Fruit fly (Drosophila melanogaster) whole organism, prepupa: ENCODE results near the gene Taf12.

Experiments
- Blimp-1 ChIP-seq: fragments of 200-800 bp; sonication (Bioruptor generic); optimal IDR thresholded peaks from 3 replicates; lab custom pipeline; 2017; ENCODE audit warnings: missing biosample characterization, missing genetic modification characterization, mild to moderate bottlenecking, moderate library complexity, missing genetic modification reagents
- CG10631 ChIP-seq: fragments of 200-800 bp; sonication (Bioruptor generic); optimal IDR thresholded peaks from 2 replicates; lab custom pipeline; 2016; ENCODE audit warnings: missing biosample characterization, missing genetic modification characterization
- CG10669 ChIP-seq: fragments of 200-800 bp; sonication (Bioruptor generic); optimal IDR thresholded peaks from 3 replicates; lab custom pipeline; 2018; ENCODE audit warnings: missing biosample characterization, mild to moderate bottlenecking, missing genetic modification characterization, moderate library complexity
- CG11294 ChIP-seq: fragments of 200-800 bp; sonication (Bioruptor generic); IDR thresholded peaks from 2 replicates; pipeline ENCODE4 v1.3.6; 2022; ENCODE audit warnings: missing biosample characterization, missing genetic modification characterization
- CG11762 ChIP-seq: fragments of 200-800 bp; sonication (Bioruptor generic); optimal IDR thresholded peaks from 3 replicates; lab custom pipeline; 2016; ENCODE audit warnings: missing biosample characterization, missing genetic modification characterization; ENCODE audit not compliant: insufficient read depth
- CG11902 ChIP-seq: fragments of 200-800 bp; sonication (Bioruptor generic); optimal IDR thresholded peaks from 3 replicates; lab custom pipeline; 2016; ENCODE audit warnings: missing biosample characterization, missing genetic modification characterization
- CG15336 ChIP-seq: fragments of 200-800 bp; sonication (Bioruptor generic); IDR thresholded peaks from 2 replicates; pipeline ENCODE4 v1.3.6; 2022; ENCODE audit warnings: missing biosample characterization, missing genetic modification characterization
- CG1621 ChIP-seq: fragments of 200-800 bp; sonication (Bioruptor generic); optimal IDR thresholded peaks from 3 replicates; lab custom pipeline; 2018; ENCODE audit warnings: missing biosample characterization, mild to moderate bottlenecking, missing genetic modification characterization
- CG16779 ChIP-seq: fragments of 200-800 bp; sonication (Bioruptor generic); optimal IDR thresholded peaks from 3 replicates; lab custom pipeline; 2017; ENCODE audit warnings: missing biosample characterization, mild to moderate bottlenecking, missing genetic modification characterization
- CG3032 ChIP-seq: fragments of 200-800 bp; optimal IDR thresholded peaks from 2 replicates; lab custom pipeline; 2019; ENCODE audit warnings: missing biosample characterization, mild to moderate bottlenecking, missing genetic modification characterization, moderate library complexity
- CG31627 ChIP-seq: fragments of 200-800 bp; sonication (Bioruptor generic); optimal IDR thresholded peaks from 3 replicates; lab custom pipeline; 2016; ENCODE audit warnings: missing biosample characterization, missing genetic modification characterization
- CG32006 ChIP-seq: fragments of 200-800 bp; sonication (Bioruptor generic); optimal IDR thresholded peaks from 3 replicates; lab custom pipeline; 2017; ENCODE audit warnings: missing biosample characterization, mild to moderate bottlenecking, missing genetic modification characterization
- CG34406 ChIP-seq: fragments of 200-800 bp; sonication (Bioruptor generic); optimal IDR thresholded peaks from 3 replicates; lab custom pipeline; 2016; ENCODE audit warnings: missing biosample characterization, missing genetic modification characterization
- CG3919 ChIP-seq: fragments of 200-800 bp; sonication (Bioruptor generic); optimal IDR thresholded peaks from 3 replicates; lab custom pipeline; 2016; ENCODE audit warnings: missing biosample characterization, missing genetic modification characterization
- CG4318 ChIP-seq: fragments of 200-800 bp; sonication (Bioruptor generic); optimal IDR thresholded peaks from 3 replicates; lab custom pipeline; 2017; ENCODE audit warnings: missing biosample characterization, mild to moderate bottlenecking, missing genetic modification characterization
- CG6163 ChIP-seq: fragments of 200-800 bp; sonication (Bioruptor generic); IDR thresholded peaks from 3 replicates; pipeline ENCODE4 v1.3.6; 2022; ENCODE audit warnings: missing biosample characterization, missing genetic modification characterization
- CG6276 ChIP-seq: fragments of 200-800 bp; sonication (Bioruptor generic); optimal IDR thresholded peaks from 2 replicates; lab custom pipeline; 2017; ENCODE audit warnings: missing biosample characterization, mild to moderate bottlenecking, missing genetic modification characterization
- CG6792 ChIP-seq: fragments of 200-800 bp; sonication (Bioruptor generic); optimal IDR thresholded peaks from 3 replicates; lab custom pipeline; 2016; ENCODE audit warnings: missing biosample characterization, missing genetic modification characterization
- CG6808 ChIP-seq: fragments of 200-800 bp; sonication (Bioruptor generic); optimal IDR thresholded peaks from 3 replicates; lab custom pipeline; 2017; ENCODE audit warnings: missing biosample characterization, missing genetic modification characterization, mild to moderate bottlenecking, moderate library complexity, missing genetic modification reagents
- CG7368 ChIP-seq: fragments of 200-800 bp; sonication (Bioruptor generic); optimal IDR thresholded peaks from 3 replicates; lab custom pipeline; 2016; ENCODE audit warnings: missing biosample characterization, missing genetic modification characterization
- CG8119 ChIP-seq: fragments of 200-800 bp; sonication (Bioruptor generic); IDR thresholded peaks from 3 replicates; pipeline ENCODE4 v1.3.6; 2022; ENCODE audit warnings: missing biosample characterization, missing genetic modification characterization
- CG8319 ChIP-seq: fragments of 200-800 bp; sonication (Bioruptor generic); optimal IDR thresholded peaks from 3 replicates; lab custom pipeline; 2016; ENCODE audit warnings: missing biosample characterization, missing genetic modification characterization
- CG8632 ChIP-seq: fragments of 200-800 bp; sonication (Bioruptor generic); optimal IDR thresholded peaks from 3 replicates; lab custom pipeline; 2016; ENCODE audit warnings: missing biosample characterization, missing genetic modification characterization
- CG9139 ChIP-seq: fragments of 200-800 bp; sonication (Bioruptor generic); optimal IDR thresholded peaks from 3 replicates; lab custom pipeline; 2017; ENCODE audit warnings: missing biosample characterization, mild to moderate bottlenecking, missing genetic modification characterization
- Eip78C ChIP-seq: fragments of 200-800 bp; sonication (Bioruptor generic); peaks from one replicate; lab custom pipeline; 2016; ENCODE audit warnings: missing biosample characterization, missing genetic modification characterization
- Eip93F ChIP-seq: fragments of 200-800 bp; sonication (Bioruptor generic); optimal IDR thresholded peaks from 2 replicates; lab custom pipeline; 2016; ENCODE audit warnings: missing biosample characterization, mild to moderate bottlenecking, missing genetic modification characterization
- Ets21C ChIP-seq: fragments of 200-800 bp; sonication (Bioruptor generic); optimal IDR thresholded peaks from 3 replicates; lab custom pipeline; 2016; ENCODE audit warnings: missing biosample characterization, missing genetic modification characterization
- Ets96B ChIP-seq: fragments of 200-800 bp; optimal IDR thresholded peaks from 2 replicates; lab custom pipeline; 2019; ENCODE audit warnings: missing biosample characterization, mild to moderate bottlenecking, missing genetic modification characterization, moderate library complexity
- Hr38 ChIP-seq: sonication (Bioruptor generic); optimal IDR thresholded peaks from 2 replicates; lab custom pipeline; 2016; ENCODE audit warnings: missing biosample characterization, missing genetic modification characterization
- Hr39 ChIP-seq: fragments of 200-800 bp; sonication (Bioruptor generic); optimal IDR thresholded peaks from 2 replicates; lab custom pipeline; 2016; ENCODE audit warnings: missing biosample characterization, missing genetic modification characterization
- Hr4 ChIP-seq: fragments of 200-800 bp; sonication (Bioruptor generic); optimal IDR thresholded peaks from 3 replicates; lab custom pipeline; 2016; ENCODE audit warnings: missing biosample characterization, missing genetic modification characterization
- Lpt ChIP-seq: fragments of 200-800 bp; sonication (Bioruptor generic); optimal IDR thresholded peaks from 3 replicates; lab custom pipeline; 2016; ENCODE audit warnings: missing biosample characterization, missing genetic modification characterization
- Met ChIP-seq: fragments of 200-800 bp; sonication (Bioruptor generic); optimal IDR thresholded peaks from 3 replicates; lab custom pipeline; 2016; ENCODE audit warnings: missing biosample characterization, missing genetic modification characterization
- OdsH ChIP-seq: fragments of 200-800 bp; sonication (Bioruptor generic); optimal IDR thresholded peaks from 3 replicates; lab custom pipeline; 2016; ENCODE audit warnings: missing biosample characterization, missing genetic modification characterization
- Sox102F ChIP-seq: fragments of 200-800 bp; sonication (Bioruptor generic); optimal IDR thresholded peaks from 2 replicates; lab custom pipeline; 2016; ENCODE audit warnings: missing biosample characterization, mild to moderate bottlenecking, missing genetic modification characterization
- Sox14 ChIP-seq: fragments of 200-800 bp; sonication (Bioruptor generic); optimal IDR thresholded peaks from 3 replicates; lab custom pipeline; 2016; ENCODE audit warnings: missing biosample characterization, missing genetic modification characterization
- Sox15 ChIP-seq: fragments of 200-800 bp; sonication (Bioruptor generic); optimal IDR thresholded peaks from 3 replicates; lab custom pipeline; 2016; ENCODE audit warnings: missing biosample characterization, missing genetic modification characterization
- acj6 ChIP-seq: fragments of 200-800 bp; sonication (Bioruptor generic); optimal IDR thresholded peaks from 3 replicates; lab custom pipeline; 2016; ENCODE audit warnings: missing biosample characterization, missing genetic modification characterization
- eg ChIP-seq: fragments of 200-800 bp; sonication (Bioruptor generic); IDR thresholded peaks from 3 replicates; pipeline ENCODE4 v1.3.6; 2022; ENCODE audit warnings: missing biosample characterization, missing genetic modification characterization
- esn ChIP-seq: fragments of 200-800 bp; sonication (Bioruptor generic); optimal IDR thresholded peaks from 2 replicates; lab custom pipeline; 2016; ENCODE audit warnings: missing biosample characterization, mild to moderate bottlenecking, missing genetic modification characterization, moderate library complexity
- fd85E ChIP-seq: fragments of 200-800 bp; sonication (Bioruptor generic); optimal IDR thresholded peaks from 3 replicates; lab custom pipeline; 2016; ENCODE audit warnings: missing biosample characterization, missing genetic modification characterization
- lz ChIP-seq: fragments of 200-800 bp; sonication (Bioruptor generic); optimal IDR thresholded peaks from 3 replicates; lab custom pipeline; 2016; ENCODE audit warnings: missing biosample characterization, missing genetic modification characterization
- net ChIP-seq: fragments of 200-800 bp; sonication (Bioruptor generic); optimal IDR thresholded peaks from 3 replicates; lab custom pipeline; 2016; ENCODE audit warnings: missing biosample characterization, missing genetic modification characterization
- pdm3 ChIP-seq: fragments of 200-800 bp; sonication (Bioruptor generic); optimal IDR thresholded peaks from 3 replicates; lab custom pipeline; 2016; ENCODE audit warnings: missing biosample characterization, missing genetic modification characterization
- spab ChIP-seq: fragments of 200-800 bp; sonication (Bioruptor generic); optimal IDR thresholded peaks from 2 replicates; lab custom pipeline; 2017; ENCODE audit warnings: missing biosample characterization, mild to moderate bottlenecking, missing genetic modification characterization, missing genetic modification reagents
- ss ChIP-seq, 2 experiments: fragments of 200-800 bp; sonication (Bioruptor generic); optimal IDR thresholded peaks; 2 replicates in 1 of 2; 3 replicates in 1 of 2; lab custom pipeline; 2017 to 2018; ENCODE audit warnings: mild to moderate bottlenecking in 2 of 2, missing biosample characterization in 2 of 2, missing genetic modification characterization in 2 of 2, moderate library complexity in 1 of 2
- topi ChIP-seq: fragments of 200-800 bp; sonication (Bioruptor generic); optimal IDR thresholded peaks from 3 replicates; lab custom pipeline; 2016; ENCODE audit warnings: missing biosample characterization, missing genetic modification characterization
- vri ChIP-seq: fragments of 200-800 bp; sonication (Bioruptor generic); optimal IDR thresholded peaks from 3 replicates; lab custom pipeline; 2016; ENCODE audit warnings: missing biosample characterization, mild to moderate bottlenecking, missing genetic modification characterization

The Taf12 gene

dm6 chr3R:11678016-11678415 is 1.5 kb downstream of the Taf12 start, which contains the start of gene CG18476 (continued):
- TF ChIP-seq vri (GFP tag; lab: Kevin White, UChicago): peak; percentile 59
- no peak for TF ChIP-seq Hr38 (GFP tag; lab: Kevin White, UChicago)
- TF ChIP-seq Sox14: peak; percentile 92
- TF ChIP-seq Eip78C (GFP tag; lab: Kevin White, UChicago): peak; percentile 99
- TF ChIP-seq Hr4: peak; percentile 92
- TF ChIP-seq CG4318 (GFP tag; lab: Kevin White, UChicago): no peak
- TF ChIP-seq CG3032 (tag; lab: Kevin White, UChicago): peak; percentile 97
- peak; percentile 90 for TF ChIP-seq CG34406 (GFP tag; lab: Kevin White, UChicago)
- peak; percentile 95 for TF ChIP-seq CG8119 (GFP tag; lab: Robert Waterston, UW)
- TF ChIP-seq Blimp-1 (GFP tag; lab: Kevin White, UChicago): peak; percentile 77
- TF ChIP-seq CG10669 (GFP tag; lab: Kevin White, UChicago): peak; percentile 93

dm6 chr3R:11673955-11674663 is 5.4 kb downstream of the Taf12 start, which contains the start of gene CG14715:
TSS of gene CG14715 (plus strand) at chr3R:11674221.
- no peak for TF ChIP-seq CG11902 (GFP tag; lab: Kevin White, UChicago)
- TF ChIP-seq CG6792: peak; percentile 17
- no peak for TF ChIP-seq CG9139
- TF ChIP-seq esn (GFP tag; lab: Kevin White, UChicago): peak; percentile 59
- TF ChIP-seq Ets96B: no peak
- no peak for TF ChIP-seq Sox102F (GFP tag; lab: Kevin White, UChicago)
- no peak for TF ChIP-seq CG1621 (tag; lab: Kevin White, UChicago)
- TF ChIP-seq Sox15 (GFP tag; lab: Kevin White, UChicago): peak; percentile 6
- no peak for TF ChIP-seq CG6276
- no peak for TF ChIP-seq CG8632
- TF ChIP-seq Lpt (GFP tag; lab: Kevin White, UChicago): no peak
- peak; percentile 47 for TF ChIP-seq lz
- TF ChIP-seq CG8319: no peak
- no peak for TF ChIP-seq fd85E
- TF ChIP-seq CG10631 (GFP tag; lab: Kevin White, UChicago): peak; percentile 31
- no peak for TF ChIP-seq ss (GFP tag; optimal IDR thresholded peaks at IDR 0.05; lab: Kevin White, UChicago)
- TF ChIP-seq CG3919: peak; percentile 19
- TF ChIP-seq net (GFP tag; lab: Kevin White, UChicago): no peak
- TF ChIP-seq pdm3 (GFP tag; lab: Kevin White, UChicago): no peak
- TF ChIP-seq CG7368 (GFP tag; lab: Kevin White, UChicago): no peak
- no peak for TF ChIP-seq OdsH (GFP tag; lab: Kevin White, UChicago)
- no peak for TF ChIP-seq CG16779 (tag; lab: Kevin White, UChicago)
- no peak for TF ChIP-seq CG32006 (GFP tag; lab: Kevin White, UChicago)
- no peak for TF ChIP-seq Eip93F (GFP tag; lab: Kevin White, UChicago)
- peak; percentile 30 for TF ChIP-seq acj6 (GFP tag; lab: Kevin White, UChicago)
- no peak for TF ChIP-seq eg (GFP tag; lab: Robert Waterston, UW)
- peak; percentile 57 for TF ChIP-seq Hr39 (GFP tag; lab: Kevin White, UChicago)
- no peak for TF ChIP-seq Met (GFP tag; lab: Kevin White, UChicago)
- peak; percentile 65 for TF ChIP-seq CG31627 (GFP tag; lab: Kevin White, UChicago)
- TF ChIP-seq CG15336 (GFP tag; lab: Robert Waterston, UW): no peak
- TF ChIP-seq Eip78C (GFP tag; lab: Kevin White, UChicago): peak; percentile 65
- TF ChIP-seq CG6808 (GFP tag; lab: Kevin White, UChicago): no peak
- no peak for TF ChIP-seq CG6163
- TF ChIP-seq Sox14: peak; percentile 64
- peak; percentile 44 for TF ChIP-seq topi (GFP tag; lab: Kevin White, UChicago)
- peak; percentile 19 for TF ChIP-seq Ets21C (GFP tag; lab: Kevin White, UChicago)
- no peak for TF ChIP-seq spab (GFP tag; lab: Kevin White, UChicago)
- TF ChIP-seq vri (GFP tag; lab: Kevin White, UChicago): no peak
- TF ChIP-seq CG8119 (GFP tag; lab: Robert Waterston, UW): no peak
- peak; percentile 22 for TF ChIP-seq CG3032 (tag; lab: Kevin White, UChicago)
- no peak for TF ChIP-seq CG11762 (GFP tag; lab: Kevin White, UChicago)
- TF ChIP-seq CG4318 (GFP tag; lab: Kevin White, UChicago): no peak
- no peak for TF ChIP-seq Hr38 (GFP tag; lab: Kevin White, UChicago)
- TF ChIP-seq CG10669 (GFP tag; lab: Kevin White, UChicago): no peak
- no peak; the same call in 1 of the 2 replicates for TF ChIP-seq CG11294 (GFP tag; lab: Robert Waterston, UW)
